Worm (Caenorhabditis elegans) whole organism, L3 larva: ENCODE measurements around the gene vrk-1.

ENCODE experiments used
- R02D3.7 ChIP-seq: fragments of 150-350 bp; optimal IDR thresholded peaks from 2 replicates; lab custom pipeline; 2014; ENCODE audit warnings: missing biosample characterization, missing genetic modification characterization
- aly-2 ChIP-seq: fragments of 150-350 bp; optimal IDR thresholded peaks from 2 replicates; lab custom pipeline; 2014; ENCODE audit warnings: missing biosample characterization, missing genetic modification characterization
- ama-1 ChIP-seq: fragments of 150-350 bp; optimal IDR thresholded peaks from 2 replicates; lab custom pipeline; 2018
- ceh-28 ChIP-seq: fragments of 150-350 bp; optimal IDR thresholded peaks from 2 replicates; lab custom pipeline; 2014; ENCODE audit warnings: missing biosample characterization, missing genetic modification reagents, missing genetic modification characterization
- ceh-9 ChIP-seq: sonication (generic microtip); optimal IDR thresholded peaks from 2 replicates; lab custom pipeline; 2018; ENCODE audit warnings: missing biosample characterization, missing genetic modification characterization
- egl-27 ChIP-seq: sonication (generic microtip); optimal IDR thresholded peaks from 4 replicates; lab custom pipeline; 2017; ENCODE audit warnings: missing biosample characterization, missing genetic modification reagents, missing genetic modification characterization
- egl-5 ChIP-seq: fragments of 150-350 bp; optimal IDR thresholded peaks from 2 replicates; lab custom pipeline; 2017; ENCODE audit warnings: missing biosample characterization, missing genetic modification reagents, missing genetic modification characterization, inconsistent platforms
- elt-1 ChIP-seq: fragments of 150-350 bp; optimal IDR thresholded peaks from 2 replicates; lab custom pipeline; 2014; ENCODE audit warnings: missing biosample characterization, missing genetic modification characterization
- elt-2 ChIP-seq: sonication (generic microtip); optimal IDR thresholded peaks from 2 replicates; lab custom pipeline; 2016; ENCODE audit warnings: missing genetic modification reagents, mild to moderate bottlenecking, missing genetic modification characterization, missing compliant biosample characterization
- elt-3 ChIP-seq, 3 experiments: fragments of 150-350 bp in 1 of 3; sonication (generic microtip) in 2 of 3; optimal IDR thresholded peaks; 2 replicates in 2 of 3; 4 replicates in 1 of 3; lab custom pipeline; 2014 to 2017; ENCODE audit warnings: missing biosample characterization in 3 of 3, missing genetic modification characterization in 3 of 3
- fkh-10 ChIP-seq: sonication (generic microtip); optimal IDR thresholded peaks from 2 replicates; lab custom pipeline; 2017; ENCODE audit warnings: missing biosample characterization, missing genetic modification reagents, missing genetic modification characterization
- hmg-11 ChIP-seq: sonication (generic microtip); optimal IDR thresholded peaks from 2 replicates; lab custom pipeline; 2016; ENCODE audit warnings: missing genetic modification characterization, missing compliant biosample characterization
- jun-1 ChIP-seq: fragments of 150-350 bp; optimal IDR thresholded peaks from 2 replicates; lab custom pipeline; 2014; ENCODE audit warnings: missing biosample characterization, missing genetic modification reagents, missing genetic modification characterization
- mml-1 ChIP-seq: fragments of 150-350 bp; sonication (generic microtip); optimal IDR thresholded peaks from 3 replicates; lab custom pipeline; 2014; ENCODE audit warnings: missing biosample characterization, missing genetic modification characterization
- nfya-1 ChIP-seq: sonication (generic microtip); optimal IDR thresholded peaks from 2 replicates; lab custom pipeline; 2017; ENCODE audit warnings: missing genetic modification characterization, mild to moderate bottlenecking, missing compliant biosample characterization, antibody characterized with exemption, moderate library complexity; ENCODE audit not compliant: insufficient read depth
- nhr-11 ChIP-seq: fragments of 150-350 bp; optimal IDR thresholded peaks from 2 replicates; lab custom pipeline; 2014; ENCODE audit warnings: missing biosample characterization, missing genetic modification characterization
- nhr-12 ChIP-seq: fragments of 150-350 bp; optimal IDR thresholded peaks from 2 replicates; lab custom pipeline; 2014; ENCODE audit warnings: missing biosample characterization, missing genetic modification characterization
- nhr-23 ChIP-seq: fragments of 150-350 bp; optimal IDR thresholded peaks from 2 replicates; lab custom pipeline; 2014; ENCODE audit warnings: missing biosample characterization, missing genetic modification reagents, missing genetic modification characterization
- nhr-237 ChIP-seq: fragments of 150-350 bp; optimal IDR thresholded peaks from 2 replicates; lab custom pipeline; 2014; ENCODE audit warnings: missing biosample characterization, missing genetic modification characterization
- nhr-25 ChIP-seq: sonication (generic microtip); optimal IDR thresholded peaks from 2 replicates; lab custom pipeline; 2017; ENCODE audit warnings: missing biosample characterization, missing genetic modification characterization
- nhr-28 ChIP-seq: fragments of 150-350 bp; optimal IDR thresholded peaks from 2 replicates; lab custom pipeline; 2014; ENCODE audit warnings: missing biosample characterization, missing genetic modification characterization
- nhr-76 ChIP-seq: fragments of 150-350 bp; sonication (generic microtip); optimal IDR thresholded peaks from 5 replicates; lab custom pipeline; 2014; ENCODE audit warnings: missing biosample characterization, missing genetic modification characterization
- pha-4 ChIP-seq: fragments of 150-350 bp; optimal IDR thresholded peaks from 2 replicates; lab custom pipeline; 2014; ENCODE audit warnings: missing biosample characterization, missing genetic modification reagents, missing genetic modification characterization
- pqm-1 ChIP-seq: fragments of 150-350 bp; optimal IDR thresholded peaks from 2 replicates; lab custom pipeline; 2017; ENCODE audit warnings: missing biosample characterization, missing genetic modification characterization, inconsistent platforms
- skn-1 ChIP-seq: fragments of 150-350 bp; optimal IDR thresholded peaks from 2 replicates; lab custom pipeline; 2014; ENCODE audit warnings: missing biosample characterization, missing genetic modification characterization
- snpc-4 ChIP-seq: fragments of 150-350 bp; optimal IDR thresholded peaks from 2 replicates; lab custom pipeline; 2014; ENCODE audit warnings: missing biosample characterization, missing genetic modification characterization
- tbx-2 ChIP-seq: sonication (generic microtip); optimal IDR thresholded peaks from 2 replicates; lab custom pipeline; 2016; ENCODE audit warnings: mild to moderate bottlenecking, missing genetic modification characterization, missing compliant biosample characterization
- unc-39 ChIP-seq: sonication (generic microtip); optimal IDR thresholded peaks from 4 replicates; lab custom pipeline; 2017; ENCODE audit warnings: missing biosample characterization, missing genetic modification characterization
- ztf-4 ChIP-seq: fragments of 150-350 bp; optimal IDR thresholded peaks from 2 replicates; lab custom pipeline; 2014; ENCODE audit warnings: missing biosample characterization, missing genetic modification characterization

The vrk-1 gene

DNA sequence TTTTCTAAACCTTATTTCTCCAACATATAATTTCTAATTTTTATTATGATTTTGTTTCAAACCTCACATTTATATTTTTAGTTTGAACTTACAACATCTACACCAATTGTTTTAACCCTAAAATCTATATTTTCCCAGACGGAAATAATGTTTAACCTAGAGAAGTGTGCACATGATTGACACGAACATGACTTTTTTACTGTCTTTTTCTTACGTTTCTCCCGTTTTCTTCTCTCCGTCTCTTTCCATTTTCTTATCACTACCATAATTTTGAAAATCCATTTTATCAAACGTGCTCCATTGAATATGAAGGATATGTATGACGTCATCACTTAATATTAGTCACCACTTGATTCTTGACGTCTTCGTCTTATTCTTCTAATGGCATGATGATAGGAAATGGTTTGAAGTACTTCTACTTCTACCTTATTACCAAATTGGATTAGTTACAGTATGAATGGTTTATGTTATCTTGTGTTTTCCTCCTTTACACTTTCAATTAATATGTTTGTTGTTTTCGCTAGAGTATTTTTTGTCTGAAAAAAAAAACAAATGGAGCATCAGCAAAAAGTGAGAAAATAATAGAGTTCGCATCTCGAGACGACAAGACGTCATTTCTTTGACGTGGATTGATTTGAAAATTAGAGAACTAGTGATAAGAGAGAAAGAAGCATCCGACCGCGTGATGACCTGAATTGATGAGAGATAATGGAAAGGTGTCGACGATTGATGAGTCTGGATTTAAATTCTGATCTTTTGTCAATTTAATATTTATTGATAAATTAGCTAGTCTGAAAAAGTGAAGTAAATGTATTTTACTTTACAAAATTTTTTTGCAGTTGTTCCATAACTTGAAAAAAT lies 10.4 kb downstream of the vrk-1 start:
- TF ChIP-seq nfya-1 (peak; percentile 20), pha-4 (tag; lab: Kevin White, UChicago) (peak; percentile 30), jun-1 (tag; lab: Kevin White, UChicago) (peak; percentile 29), ceh-28 (tag; lab: Kevin White, UChicago) (peak; percentile 43), elt-2 (tag; lab: Kevin White, UChicago) (peak; percentile 81), pqm-1 (tag; lab: Kevin White, UChicago) (peak; percentile 85), elt-3 (tag; optimal IDR thresholded peaks at IDR 0.05; lab: Kevin White, UChicago) (no peak), nhr-23 (tag; lab: Kevin White, UChicago) (peak; percentile 61), nhr-25 (tag; lab: Kevin White, UChicago) (no peak)

DNA sequence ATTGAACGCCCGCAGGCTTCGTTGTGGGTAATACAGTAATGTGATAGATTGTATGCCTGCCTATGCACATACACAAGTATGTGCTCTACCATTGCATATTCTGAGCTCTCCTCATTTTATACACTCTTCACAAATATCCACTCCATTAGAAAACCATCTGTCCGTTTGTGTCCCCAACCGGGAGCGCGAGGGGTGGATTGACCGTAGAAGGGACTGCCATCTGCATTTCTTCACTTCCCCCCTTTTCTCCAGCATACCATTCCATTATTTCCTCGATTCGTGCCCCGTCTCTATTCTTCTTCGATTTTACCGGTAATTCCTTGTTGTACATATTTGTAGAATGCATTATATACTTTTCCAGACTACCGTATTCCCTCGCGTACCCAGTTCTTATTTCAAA lies 11.4 kb downstream of the vrk-1 start:
- TF ChIP-seq nhr-76: no peak

DNA sequence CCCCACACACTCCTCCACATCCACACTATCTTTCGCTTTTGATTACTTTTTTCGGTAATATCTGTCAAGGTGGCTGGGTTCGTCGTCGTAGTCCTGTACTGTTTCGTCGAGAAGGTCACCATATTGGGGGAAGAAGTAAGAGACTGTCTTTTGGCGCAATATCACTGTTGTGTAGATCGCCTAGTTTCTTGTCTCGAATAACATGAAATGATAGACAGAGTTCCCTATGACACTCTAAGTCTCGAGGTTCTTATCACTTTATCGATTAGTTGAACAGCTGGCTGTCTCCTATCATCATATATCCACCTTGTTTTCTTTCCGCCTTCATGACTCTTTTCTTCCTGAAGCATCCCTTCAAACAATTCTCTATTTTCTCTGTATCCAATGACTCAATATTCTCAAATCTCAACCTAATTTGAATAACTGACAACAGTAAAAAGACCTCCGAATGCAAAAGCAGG lies 12.2 kb downstream of the vrk-1 start:
- no peak for TF ChIP-seq hmg-11 (tag; lab: Kevin White, UChicago)
- TF ChIP-seq egl-5 (tag; lab: Kevin White, UChicago): peak; percentile 9
- TF ChIP-seq nfya-1: peak; percentile 0
- peak; percentile 3 for TF ChIP-seq nhr-23 (tag; lab: Kevin White, UChicago)
- TF ChIP-seq fkh-10 (GFP tag; lab: Kevin White, UChicago): no peak
- TF ChIP-seq nhr-11: no peak
- TF ChIP-seq nhr-12 (tag; lab: Kevin White, UChicago): no peak
- TF ChIP-seq nhr-25 (tag; lab: Kevin White, UChicago): peak; percentile 21
- peak; percentile 79 for TF ChIP-seq ceh-28 (tag; lab: Kevin White, UChicago)

DNA sequence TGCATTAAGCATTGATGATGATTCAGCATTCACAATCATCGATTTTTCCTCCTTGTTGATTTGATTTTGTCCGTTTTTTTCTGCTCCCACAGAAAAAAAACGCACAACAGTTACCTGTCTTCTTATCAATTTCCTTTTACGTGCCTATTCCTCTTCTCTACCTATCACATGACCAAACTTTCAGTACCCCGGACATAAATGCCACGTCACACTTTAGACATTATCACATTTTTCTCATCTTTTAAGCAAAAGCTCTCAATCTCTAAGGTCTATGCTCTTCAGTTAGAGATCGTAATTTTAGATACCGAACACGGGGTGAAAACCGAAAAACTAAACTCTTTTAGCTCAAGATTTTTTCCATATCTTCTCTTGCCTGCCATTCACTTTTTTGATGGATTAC lies 14.2 kb downstream of the vrk-1 start:
- TF ChIP-seq ztf-4 (tag; lab: Kevin White, UChicago): no peak
- TF ChIP-seq nhr-23 (tag; lab: Kevin White, UChicago): no peak
- no peak for TF ChIP-seq nhr-12 (tag; lab: Kevin White, UChicago)
- TF ChIP-seq nhr-76: no peak
- TF ChIP-seq egl-27 (tag; lab: Kevin White, UChicago): no peak
- TF ChIP-seq R02D3.7 (tag; lab: Kevin White, UChicago): no peak
- peak; percentile 76 for TF ChIP-seq pqm-1 (tag; lab: Kevin White, UChicago)
- no peak for TF ChIP-seq skn-1 (tag; lab: Kevin White, UChicago)
- TF ChIP-seq unc-39: no peak
- no peak for TF ChIP-seq nhr-28 (tag; lab: Kevin White, UChicago)
- TF ChIP-seq elt-1 (tag; lab: Kevin White, UChicago): peak; percentile 87
- TF ChIP-seq mml-1 (tag; lab: Kevin White, UChicago): no peak
- no peak for TF ChIP-seq aly-2
- peak; percentile 28 for TF ChIP-seq pha-4 (tag; lab: Kevin White, UChicago)
- TF ChIP-seq jun-1 (tag; lab: Kevin White, UChicago): peak; percentile 78
- no peak for TF ChIP-seq fkh-10 (GFP tag; lab: Kevin White, UChicago)
- no peak for TF ChIP-seq ceh-9
- TF ChIP-seq ama-1 (lab: Kevin White, UChicago): no peak
- no peak for TF ChIP-seq nfya-1
- TF ChIP-seq elt-2 (tag; lab: Kevin White, UChicago): peak; percentile 87
- TF ChIP-seq nhr-237: no peak
- no peak for TF ChIP-seq tbx-2

DNA sequence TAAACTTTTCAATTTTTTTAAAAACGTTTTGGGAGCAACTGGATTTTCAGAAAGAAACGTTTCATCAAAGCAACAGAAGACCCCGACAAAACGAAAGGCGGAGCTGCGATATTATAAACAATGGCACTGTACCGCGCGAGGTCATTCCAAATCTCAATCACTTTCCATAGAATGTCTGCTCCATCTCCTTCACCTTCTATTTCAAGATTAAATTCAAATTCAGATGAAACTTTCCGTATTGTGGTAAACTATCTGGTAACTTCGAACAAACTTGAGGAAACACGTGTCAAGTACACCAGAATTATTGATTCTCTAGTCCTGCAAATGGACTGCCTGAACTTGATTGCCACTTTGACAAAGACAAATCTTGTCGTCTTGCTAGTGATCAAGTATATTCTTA lies 19.0 kb downstream of the vrk-1 start, which contains the start of gene F28B12.6:
Gene F28B12.6, plus strand, starts transcription at position 49 of the 400 bp plus-strand sequence.
- no peak for TF ChIP-seq nfya-1
- no peak for TF ChIP-seq nhr-76

DNA sequence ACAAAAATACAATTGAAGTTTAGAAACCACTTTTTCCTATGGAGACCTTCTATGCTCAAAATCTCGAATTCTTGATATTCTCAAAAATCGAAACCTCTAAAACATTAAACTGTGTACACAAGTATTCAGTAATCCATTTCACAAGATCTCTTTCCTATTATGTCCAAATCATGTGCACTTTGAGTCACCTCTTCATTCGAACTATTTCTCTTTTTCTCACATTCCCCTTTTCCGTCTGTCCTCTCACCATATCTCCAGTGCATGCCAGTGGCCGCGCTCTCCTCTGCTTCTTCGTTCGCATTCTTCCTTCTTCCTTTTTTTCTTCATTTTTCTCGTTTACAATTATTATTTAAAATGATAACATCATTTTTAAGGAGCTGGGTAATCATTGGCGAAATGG lies 20.8 kb downstream of the vrk-1 start, which contains the start of gene F28B12.1:
Gene F28B12.1, plus strand, starts transcription at position 335 of the 400 bp plus-strand sequence.
- no peak for TF ChIP-seq snpc-4 (tag; lab: Kevin White, UChicago)
- peak; percentile 49 for TF ChIP-seq nfya-1
- peak; percentile 37 for TF ChIP-seq hmg-11 (tag; lab: Kevin White, UChicago)
- TF ChIP-seq fkh-10 (GFP tag; lab: Kevin White, UChicago): peak; percentile 5
- TF ChIP-seq, all 47 proteins: peak for 3
